Fruit fly (Drosophila melanogaster): Measurements from ENCODE around the gene betaCOP.
A peak's percentile ranks its signal among the peaks of the same experiment; 100 is the strongest.

betaCOP gene

dm6 chrX:18370775-18371735 is 14.0 kb downstream of the betaCOP start (continued):
- TF ChIP-seq kni (GFP tag; optimal IDR thresholded peaks at IDR 0.05) (peak; percentile 49), klu (GFP tag; IDR thresholded peaks at IDR 0.05) (no peak), CG15011 (GFP tag; optimal IDR thresholded peaks at IDR 0.05) (no peak), CG18476 (GFP tag; optimal IDR thresholded peaks at IDR 0.05) (no peak), nerfin-1 (tag; optimal IDR thresholded peaks at IDR 0.05) (peak; percentile 3), gfzf (GFP tag; optimal IDR thresholded peaks at IDR 0.05) (peak; percentile 93), cato (GFP tag; optimal IDR thresholded peaks at IDR 0.05; ENCODE audit: borderline replicate concordance) (no peak), wor (GFP tag; IDR thresholded peaks at IDR 0.05) (no peak), Spps (tag; optimal IDR thresholded peaks at IDR 0.05) (no peak), ato (GFP tag; IDR thresholded peaks at IDR 0.05; ENCODE audit: partially characterized antibody) (peak; percentile 96), CG3995 (GFP tag; optimal IDR thresholded peaks at IDR 0.05) (peak; percentile 99), CG17802 (tag; optimal IDR thresholded peaks at IDR 0.05) (peak; percentile 29), fd102C (GFP tag; optimal IDR thresholded peaks at IDR 0.05) (no peak), da (GFP tag; optimal IDR thresholded peaks at IDR 0.05) (no peak), CG34422 (GFP tag; IDR thresholded peaks at IDR 0.05) (0 out of 3 replicates have a peak, but pooled peaks have one; percentile 14), CG15269 (tag; optimal IDR thresholded peaks at IDR 0.05) (no peak), CG32772 (GFP tag; IDR thresholded peaks at IDR 0.05) (peak; percentile 56), vnd (GFP tag; IDR thresholded peaks at IDR 0.05; ENCODE audit: partially characterized antibody) (peak; percentile 97), wdn (GFP tag; IDR thresholded peaks at IDR 0.05) (no peak), HmgD (GFP tag; optimal IDR thresholded peaks at IDR 0.05) (peak; percentile 75), dmrt11E (tag; optimal IDR thresholded peaks at IDR 0.05) (peak; percentile 1), B-H2 (GFP tag; optimal IDR thresholded peaks at IDR 0.05) (peak; percentile 16), CG5953 (GFP tag; IDR thresholded peaks at IDR 0.05) (no peak), CG11398 (GFP tag; optimal IDR thresholded peaks at IDR 0.05) (peak; percentile 33), CG7839 (tag; optimal IDR thresholded peaks at IDR 0.05) (peak; percentile 17), Stat92E (GFP tag; optimal IDR thresholded peaks at IDR 0.05) (peak in 1 of 3 experiments; percentile 37), lmd (GFP tag; IDR thresholded peaks at IDR 0.05) (no peak; the same call in 1 of the 2 replicates), caup (GFP tag; optimal IDR thresholded peaks at IDR 0.05; ENCODE audit: severe bottlenecking) (peak; percentile 18), Dek (tag; optimal IDR thresholded peaks at IDR 0.05) (peak; percentile 51), sim (GFP tag; IDR thresholded peaks at IDR 0.05) (no peak), ap (GFP tag; IDR thresholded peaks at IDR 0.05) (no peak), CG42726 (GFP tag; IDR thresholded peaks at IDR 0.05; ENCODE audit: partially characterized antibody) (peak; percentile 99), HmgZ (tag; optimal IDR thresholded peaks at IDR 0.05) (peak; percentile 66), CG15073 (GFP tag; optimal IDR thresholded peaks at IDR 0.05) (no peak), Nf-YB (GFP tag; optimal IDR thresholded peaks at IDR 0.05) (no peak), yki (optimal IDR thresholded peaks at IDR 0.05) (peak; percentile 26), CG16779 (GFP tag; IDR thresholded peaks at IDR 0.05) (no peak), Fer3 (tag; optimal IDR thresholded peaks at IDR 0.05) (no peak), sens-2 (GFP tag; IDR thresholded peaks at IDR 0.05) (no peak), sob (GFP tag; IDR thresholded peaks at IDR 0.05) (peak; percentile 61), mam (GFP tag; optimal IDR thresholded peaks at IDR 0.05) (no peak), az2 (GFP tag; optimal IDR thresholded peaks at IDR 0.05) (no peak), en (GFP tag; optimal IDR thresholded peaks at IDR 0.05) (no peak), seq (GFP tag; IDR thresholded peaks at IDR 0.05) (no peak), Hmr (GFP tag; optimal IDR thresholded peaks at IDR 0.05) (peak; percentile 70), slou (GFP tag; optimal IDR thresholded peaks at IDR 0.05) (no peak), Ada2b (GFP tag; IDR thresholded peaks at IDR 0.05) (no peak), Asciz (GFP tag; optimal IDR thresholded peaks at IDR 0.05) (no peak)
